Fruit fly (Drosophila melanogaster) whole organism: ENCODE measurements around the gene Amacr.

Experiments
- CG8478 ChIP-seq: fragments of >200 bp; optimal IDR thresholded peaks from 2 replicates; lab custom pipeline; 2018; ENCODE audit warnings: inconsistent platforms
- Dll ChIP-seq: fragments of >200 bp; optimal IDR thresholded peaks from 2 replicates; lab custom pipeline; 2017
- psq ChIP-seq: fragments of >200 bp; optimal IDR thresholded peaks from 2 replicates; lab custom pipeline; 2017
- usp ChIP-seq: fragments of >200 bp; optimal IDR thresholded peaks from 2 replicates; lab custom pipeline; 2017; ENCODE audit warnings: missing biosample characterization, missing genetic modification characterization, mixed read lengths

- TF ChIP-seq Dll (lab: Kevin White, UChicago) (no peak), psq (lab: Kevin White, UChicago) (no peak), CG8478 (lab: Kevin White, UChicago) (no peak), usp (no peak)
Measured at dm6 chr2L:20716712-20717111, 35.4 kb downstream of the Amacr start.
